Worm (Caenorhabditis elegans) whole organism, early embryonic: ENCODE data around the gene rad-51.

Source experiments
- F13C5.2 ChIP-seq: sonication (generic microtip); optimal IDR thresholded peaks from 2 replicates; lab custom pipeline; 2017; ENCODE audit warnings: mild to moderate bottlenecking, missing genetic modification characterization, inconsistent platforms, missing compliant biosample characterization
- ama-1 ChIP-seq: fragments of 150-350 bp; optimal IDR thresholded peaks from 2 replicates; lab custom pipeline; 2014
- ets-7 ChIP-seq: sonication (generic microtip); optimal IDR thresholded peaks from 2 replicates; lab custom pipeline; 2016; ENCODE audit warnings: missing genotype, missing genetic modification characterization, missing compliant biosample characterization
- flt-1 ChIP-seq: fragments of 200-800 bp; sonication (Bioruptor generic); IDR thresholded peaks from 2 replicates; pipeline ENCODE4 v1.3.6; 2022; ENCODE audit warnings: missing genetic modification characterization, missing compliant biosample characterization
- scrt-1 ChIP-seq: fragments of 200-800 bp; sonication (Bioruptor generic); IDR thresholded peaks from 2 replicates; pipeline ENCODE4 v1.3.6; 2022; ENCODE audit warnings: missing genetic modification characterization, missing compliant biosample characterization
- tbx-37 ChIP-seq: fragments of 200-800 bp; sonication (Bioruptor generic); conservative IDR thresholded peaks from 2 replicates; pipeline ENCODE4 v1.3.6; 2022; ENCODE audit warnings: missing genetic modification reagents, missing genetic modification characterization, missing compliant biosample characterization
- tra-4 ChIP-seq: sonication (generic microtip); optimal IDR thresholded peaks from 2 replicates; lab custom pipeline; 2017; ENCODE audit warnings: missing genetic modification characterization, missing compliant biosample characterization

DNA sequence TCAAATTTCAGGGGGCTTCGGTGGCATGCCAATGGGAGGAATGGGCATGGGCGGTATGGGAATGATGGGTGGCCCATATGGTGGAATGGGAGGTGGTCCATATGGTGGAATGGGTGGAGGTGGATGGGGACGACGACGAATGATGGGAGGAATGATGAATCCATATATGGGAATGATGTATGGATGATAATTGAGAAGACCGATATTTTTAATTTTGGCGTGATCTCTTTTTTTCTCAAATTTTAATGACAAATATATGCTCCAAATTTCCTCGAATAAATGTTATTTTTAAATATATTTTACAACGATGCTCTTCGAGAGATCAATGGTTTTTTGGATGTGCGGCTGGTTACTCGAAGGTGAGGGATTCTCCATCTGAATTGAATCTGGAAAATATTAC lies 6.3 kb downstream of the rad-51 start, which contains the start of gene Y43C5A.4:
- no peak for TF ChIP-seq ama-1 (lab: Kevin White, UChicago)
- TF ChIP-seq tra-4 (tag; lab: Kevin White, UChicago): no peak
- TF ChIP-seq F13C5.2 (tag; lab: Kevin White, UChicago): no peak
- no peak for TF ChIP-seq ets-7
- no peak for TF ChIP-seq tbx-37
- TF ChIP-seq flt-1: no peak
- no peak for TF ChIP-seq scrt-1 (GFP tag; lab: Robert Waterston, UW)
